Fruit fly (Drosophila melanogaster): ENCODE measurements around the gene tkv.

The tkv gene

DNA sequence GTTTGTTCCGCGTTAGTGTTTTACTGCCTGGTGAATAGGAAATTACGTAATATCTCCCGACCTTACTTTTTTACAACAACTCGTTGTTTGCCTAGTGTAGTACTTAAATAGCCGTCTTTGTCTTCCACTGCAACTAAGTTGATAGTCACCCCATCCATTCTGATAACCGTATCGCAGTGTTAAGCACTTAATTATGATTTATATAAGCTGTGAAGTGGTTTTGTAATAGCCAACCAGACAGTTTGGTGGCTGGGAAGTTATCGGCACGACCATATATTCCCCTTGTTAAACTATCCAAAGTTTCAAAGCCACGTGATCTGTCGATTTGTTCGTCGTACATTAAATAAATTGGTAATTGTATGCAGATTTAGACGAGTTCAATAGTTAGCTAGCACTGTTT, 33.2 kb upstream of the tkv start:
- TF ChIP-seq psq (GFP tag; optimal IDR thresholded peaks at IDR 0.05) (no peak), lab (GFP tag; optimal IDR thresholded peaks at IDR 0.05) (peak; percentile 24), dm (GFP tag; optimal IDR thresholded peaks at IDR 0.05) (no peak), chinmo (GFP tag; IDR thresholded peaks at IDR 0.05; ENCODE audit: partially characterized antibody) (0 out of 4 replicates have a peak, but pooled peaks have one; percentile 12), sug (tag; optimal IDR thresholded peaks at IDR 0.05) (peak; percentile 29), vnd (GFP tag; IDR thresholded peaks at IDR 0.05; ENCODE audit: partially characterized antibody) (0 out of 3 replicates have a peak, but pooled peaks have one; percentile 29), CG11504 (tag; optimal IDR thresholded peaks at IDR 0.05) (no peak), cg (GFP tag; optimal IDR thresholded peaks at IDR 0.05) (no peak), mirr (GFP tag; optimal IDR thresholded peaks at IDR 0.05) (peak; percentile 46), Bdp1 (GFP tag; optimal IDR thresholded peaks at IDR 0.05) (no peak), Mes4 (GFP tag; optimal IDR thresholded peaks at IDR 0.05) (no peak), Pdp1 (GFP tag; optimal IDR thresholded peaks at IDR 0.05) (peak in 1 of 2 experiments; percentile 88), YL-1 (GFP tag; optimal IDR thresholded peaks at IDR 0.05) (no peak), exex (tag; optimal IDR thresholded peaks at IDR 0.05) (peak; percentile 81), CG8290 (GFP tag; optimal IDR thresholded peaks at IDR 0.05) (no peak), CG8290 (tag; optimal IDR thresholded peaks at IDR 0.05) (peak in 1 of 2 experiments; percentile 10), Hey (tag; optimal IDR thresholded peaks at IDR 0.05) (peak; percentile 2), CG8089 (GFP tag; optimal IDR thresholded peaks at IDR 0.05) (no peak), Ada2b (GFP tag; IDR thresholded peaks at IDR 0.05) (no peak)

DNA sequence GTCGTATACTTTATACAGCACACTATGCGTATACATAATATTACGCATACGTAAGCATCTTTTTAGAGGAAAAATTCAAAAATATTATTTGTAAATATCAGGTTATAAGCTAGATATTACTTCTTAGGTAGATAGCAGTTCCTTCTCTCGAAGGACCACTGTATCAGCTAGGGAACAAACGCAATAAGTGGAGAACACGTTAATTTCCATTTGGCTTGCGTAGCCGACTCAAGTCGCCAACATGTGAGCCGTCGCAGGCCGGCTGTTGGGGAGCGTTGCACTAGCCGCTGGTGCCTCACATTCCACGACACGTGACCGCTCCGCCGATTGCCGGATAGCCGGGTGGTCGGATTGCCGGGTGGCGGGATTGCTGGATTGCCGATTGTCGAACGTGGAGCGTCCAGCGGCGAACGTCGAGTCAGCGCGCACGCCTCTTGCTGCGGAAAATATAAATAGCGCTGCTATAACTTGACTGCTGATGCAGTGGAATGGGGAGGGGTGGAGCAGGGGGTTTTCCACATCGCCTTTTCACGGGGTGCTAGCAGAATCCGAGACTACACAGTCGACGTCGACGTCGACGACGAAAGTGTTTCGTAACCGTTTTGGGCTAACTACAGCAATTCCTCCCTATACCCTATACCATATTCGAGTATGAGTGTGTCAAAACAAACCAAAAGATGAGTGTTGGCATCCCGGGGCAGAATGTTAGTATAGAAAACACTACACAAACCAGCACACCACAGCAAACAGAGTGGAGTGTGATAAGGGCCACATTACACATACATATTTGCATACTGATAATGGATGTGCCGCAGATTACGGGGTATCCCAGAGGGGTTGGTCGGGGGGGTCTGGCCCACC, 32.1 kb upstream of the tkv start:
- TF ChIP-seq run (tag; optimal IDR thresholded peaks at IDR 0.05): no peak
- TF ChIP-seq CG1647 (GFP tag; optimal IDR thresholded peaks at IDR 0.05): no peak
- peak; percentile 41 for TF ChIP-seq kay (GFP tag; optimal IDR thresholded peaks at IDR 0.05)
- peak; percentile 69 for TF ChIP-seq lab (GFP tag; optimal IDR thresholded peaks at IDR 0.05)
- TF ChIP-seq amos (GFP tag; IDR thresholded peaks at IDR 0.05; ENCODE audit: partially characterized antibody): no peak
- TF ChIP-seq slou (GFP tag; optimal IDR thresholded peaks at IDR 0.05): no peak
- no peak for TF ChIP-seq gro (GFP tag; optimal IDR thresholded peaks at IDR 0.05)
- TF ChIP-seq CG10979 (tag; optimal IDR thresholded peaks at IDR 0.05): peak; percentile 69
- TF ChIP-seq wdn (GFP tag; IDR thresholded peaks at IDR 0.05): no peak
- TF ChIP-seq Atf-2 (GFP tag; optimal IDR thresholded peaks at IDR 0.05): no peak
- no peak for TF ChIP-seq pfk (GFP tag; optimal IDR thresholded peaks at IDR 0.05)
- TF ChIP-seq CG32772 (GFP tag; IDR thresholded peaks at IDR 0.05): no peak
- no peak for TF ChIP-seq croc (GFP tag; conservative IDR thresholded peaks at IDR 0.05)
- no peak for TF ChIP-seq schlank (tag; optimal IDR thresholded peaks at IDR 0.05)
- TF ChIP-seq Six4 (GFP tag; optimal IDR thresholded peaks at IDR 0.05): no peak
- TF ChIP-seq Drgx (GFP tag; IDR thresholded peaks at IDR 0.05): peak; percentile 34; the same call in 1 of the 2 replicates
- no peak for TF ChIP-seq CG2120 (GFP tag; optimal IDR thresholded peaks at IDR 0.05)
- peak; percentile 37; the same call in 1 of the 2 replicates for TF ChIP-seq slbo (GFP tag; IDR thresholded peaks at IDR 0.05)
- no peak for TF ChIP-seq TFAM (GFP tag; optimal IDR thresholded peaks at IDR 0.05)
- TF ChIP-seq knrl (GFP tag; IDR thresholded peaks at IDR 0.05; ENCODE audit: partially characterized antibody): no peak
- TF ChIP-seq Dip3 (GFP tag; optimal IDR thresholded peaks at IDR 0.05): no peak
- TF ChIP-seq CG6272 (GFP tag; IDR thresholded peaks at IDR 0.05): no peak
- TF ChIP-seq Hmr (GFP tag; optimal IDR thresholded peaks at IDR 0.05): no peak
- TF ChIP-seq yki (optimal IDR thresholded peaks at IDR 0.05): no peak
- no peak for TF ChIP-seq Side (GFP tag; optimal IDR thresholded peaks at IDR 0.05)
- peak; percentile 62; the same call in 1 of the 2 replicates for TF ChIP-seq Xrp1 (GFP tag; IDR thresholded peaks at IDR 0.05)
- TF ChIP-seq CG8478 (optimal IDR thresholded peaks at IDR 0.05): peak; percentile 47
- TF ChIP-seq Oaz (GFP tag; IDR thresholded peaks at IDR 0.05): no peak
- TF ChIP-seq CG31365 (tag; optimal IDR thresholded peaks at IDR 0.05): no peak
- no peak for TF ChIP-seq sqz (GFP tag; optimal IDR thresholded peaks at IDR 0.05)
- TF ChIP-seq CG9876 (GFP tag; optimal IDR thresholded peaks at IDR 0.05): no peak
- TF ChIP-seq Mes4 (GFP tag; optimal IDR thresholded peaks at IDR 0.05): peak; percentile 17
- no peak for TF ChIP-seq sob (GFP tag; IDR thresholded peaks at IDR 0.05)
